Fruit fly (Drosophila melanogaster): Measurements from ENCODE around the gene Asciz.

Asciz gene

DNA sequence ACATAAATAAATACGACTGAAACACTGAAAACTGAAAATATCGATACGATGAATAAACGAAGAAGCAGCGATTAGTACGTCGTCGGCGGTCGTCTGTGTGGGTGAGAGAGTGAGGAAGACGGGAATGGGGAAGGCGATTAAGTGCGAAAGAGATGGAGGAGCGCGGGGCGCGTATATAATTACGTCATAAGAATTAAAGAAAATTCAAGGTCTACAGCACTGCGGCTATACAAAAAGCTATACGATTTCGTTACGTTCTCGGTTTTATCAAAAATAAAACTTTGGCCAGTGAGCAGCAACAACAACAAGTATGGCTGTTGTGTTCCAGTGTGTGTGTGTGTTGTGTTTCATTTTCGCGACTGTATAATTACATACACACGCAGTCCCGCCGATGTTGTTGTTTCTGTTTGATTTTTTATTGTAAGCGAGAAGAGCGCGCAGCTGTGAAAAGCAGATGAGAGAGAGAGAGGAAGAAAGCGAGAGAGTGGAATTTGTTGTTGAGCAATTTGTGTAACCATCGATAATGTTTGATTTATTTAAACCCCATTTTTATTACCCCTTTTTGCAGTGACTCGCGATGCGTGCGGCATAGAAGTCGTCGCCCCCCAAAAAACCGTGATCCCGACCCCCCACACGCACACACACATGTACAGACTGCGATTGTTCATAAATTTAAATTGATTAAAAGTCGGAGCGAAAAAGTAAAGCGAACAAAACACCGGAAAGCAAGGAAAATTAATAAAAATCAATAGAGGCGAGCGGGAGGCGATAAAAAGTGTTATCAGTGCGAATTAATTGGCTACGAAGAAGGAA, 16.8 kb downstream of the Asciz start (continued):
- TF ChIP-seq Dbx (GFP tag; IDR thresholded peaks at IDR 0.05): peak; percentile 33; the same call in 1 of the 3 replicates
- TF ChIP-seq zf30C (GFP tag; optimal IDR thresholded peaks at IDR 0.05): no peak
- no peak for TF ChIP-seq ab (GFP tag; optimal IDR thresholded peaks at IDR 0.05)
- TF ChIP-seq Hmx (GFP tag; optimal IDR thresholded peaks at IDR 0.05): no peak
- TF ChIP-seq CG3407 (GFP tag; optimal IDR thresholded peaks at IDR 0.05): no peak
- TF ChIP-seq Dfd (GFP tag; optimal IDR thresholded peaks at IDR 0.05): no peak
- no peak for TF ChIP-seq pb (GFP tag; optimal IDR thresholded peaks at IDR 0.05)
- no peak for TF ChIP-seq CG7786 (GFP tag; optimal IDR thresholded peaks at IDR 0.05)
- no peak for TF ChIP-seq hbn (GFP tag; IDR thresholded peaks at IDR 0.05; ENCODE audit: partially characterized antibody)
- TF ChIP-seq PHDP (tag; optimal IDR thresholded peaks at IDR 0.05): no peak
- no peak for TF ChIP-seq CG7372 (GFP tag; IDR thresholded peaks at IDR 0.05)
- no peak for TF ChIP-seq E2f1 (GFP tag; IDR thresholded peaks at IDR 0.05)
- TF ChIP-seq Sry-β (GFP tag; optimal IDR thresholded peaks at IDR 0.05): no peak
- peak; percentile 90 for TF ChIP-seq pros (GFP tag; optimal IDR thresholded peaks at IDR 0.05)
- TF ChIP-seq Eip74EF (GFP tag; optimal IDR thresholded peaks at IDR 0.05): no peak
- no peak for TF ChIP-seq D19B (GFP tag; optimal IDR thresholded peaks at IDR 0.05)
- no peak for TF ChIP-seq crc (GFP tag; optimal IDR thresholded peaks at IDR 0.05)
- no peak for TF ChIP-seq CG11456 (GFP tag; IDR thresholded peaks at IDR 0.05)
- no peak for TF ChIP-seq CG17328 (GFP tag; IDR thresholded peaks at IDR 0.05)
- no peak for TF ChIP-seq B-H2 (GFP tag; optimal IDR thresholded peaks at IDR 0.05)
- no peak; the same call in 2 of the 3 replicates for TF ChIP-seq CG34224 (GFP tag; IDR thresholded peaks at IDR 0.05; ENCODE audit: partially characterized antibody)
- TF ChIP-seq CG10366 (GFP tag; IDR thresholded peaks at IDR 0.05): no peak
- peak; percentile 74; the same call in 2 of the 3 replicates for TF ChIP-seq CG2199 (GFP tag; IDR thresholded peaks at IDR 0.05)
- no peak for TF ChIP-seq CG4404 (GFP tag; IDR thresholded peaks at IDR 0.05)
- TF ChIP-seq Poxn (GFP tag; IDR thresholded peaks at IDR 0.05): no peak
- TF ChIP-seq Blimp-1 (GFP tag; optimal IDR thresholded peaks at IDR 0.05): no peak
- peak; percentile 12 for TF ChIP-seq CG12299 (tag; optimal IDR thresholded peaks at IDR 0.05)
- TF ChIP-seq Scr (GFP tag; IDR thresholded peaks at IDR 0.05; ENCODE audit: partially characterized antibody): no peak
- no peak for TF ChIP-seq Drgx (GFP tag; IDR thresholded peaks at IDR 0.05)
- TF ChIP-seq salm (tag; optimal IDR thresholded peaks at IDR 0.05): no peak
- no peak for TF ChIP-seq CG30431 (GFP tag; optimal IDR thresholded peaks at IDR 0.05)
- TF ChIP-seq CG6683 (GFP tag; optimal IDR thresholded peaks at IDR 0.05): no peak
- TF ChIP-seq Dip2 (GFP tag; IDR thresholded peaks at IDR 0.05): no peak
- TF ChIP-seq sug (tag; optimal IDR thresholded peaks at IDR 0.05): peak; percentile 99
- TF ChIP-seq sob (GFP tag; IDR thresholded peaks at IDR 0.05): peak; percentile 44; the same call in 1 of the 2 replicates
- TF ChIP-seq CG14050 (GFP tag; IDR thresholded peaks at IDR 0.05): no peak
- peak; percentile 23; the same call in 1 of the 2 replicates for TF ChIP-seq ranshi (GFP tag; IDR thresholded peaks at IDR 0.05)
- TF ChIP-seq CG16779 (GFP tag; IDR thresholded peaks at IDR 0.05): no peak
- peak; percentile 19 for TF ChIP-seq CG10147 (GFP tag; optimal IDR thresholded peaks at IDR 0.05)
- no peak for TF ChIP-seq odd (GFP tag; optimal IDR thresholded peaks at IDR 0.05)
- TF ChIP-seq CG9876 (GFP tag; optimal IDR thresholded peaks at IDR 0.05): no peak
- TF ChIP-seq CG8944 (GFP tag; optimal IDR thresholded peaks at IDR 0.05): no peak
- TF ChIP-seq tio (GFP tag; optimal IDR thresholded peaks at IDR 0.05): no peak
- no peak for TF ChIP-seq Dip3 (GFP tag; optimal IDR thresholded peaks at IDR 0.05)
- no peak for TF ChIP-seq CG2120 (GFP tag; optimal IDR thresholded peaks at IDR 0.05)
- no peak for TF ChIP-seq gcm2 (GFP tag; optimal IDR thresholded peaks at IDR 0.05)
- TF ChIP-seq CG4730 (GFP tag; IDR thresholded peaks at IDR 0.05): no peak
- no peak for TF ChIP-seq CG15073 (GFP tag; optimal IDR thresholded peaks at IDR 0.05)
- TF ChIP-seq CG5180 (GFP tag; optimal IDR thresholded peaks at IDR 0.05): no peak
- TF ChIP-seq klu (GFP tag; IDR thresholded peaks at IDR 0.05): 0 out of 2 replicates have a peak, but pooled peaks have one; percentile 15
